Fruit fly (Drosophila melanogaster) whole organism, embryonic: ENCODE results near the gene Txl.

ENCODE experiments used
- CG10654 ChIP-seq: fragments of 200-800 bp; sonication (Bioruptor generic); optimal IDR thresholded peaks from 2 replicates; lab custom pipeline; 2016; ENCODE audit warnings: missing biosample characterization, missing genetic modification characterization
- CG12219 ChIP-seq: fragments of 200-800 bp; sonication (Bioruptor generic); optimal IDR thresholded peaks from 3 replicates; lab custom pipeline; 2018; ENCODE audit warnings: missing biosample characterization, mild to moderate bottlenecking, missing genetic modification characterization
- CG13424 ChIP-seq: fragments of 200-800 bp; sonication (Bioruptor generic); optimal IDR thresholded peaks from 2 replicates; lab custom pipeline; 2019; ENCODE audit warnings: missing biosample characterization, mild to moderate bottlenecking, missing genetic modification characterization, moderate library complexity
- CG14441 ChIP-seq: fragments of 200-800 bp; sonication (Bioruptor generic); IDR thresholded peaks from 2 replicates; pipeline ENCODE4 v1.3.6; 2022; ENCODE audit warnings: missing biosample characterization, missing genetic modification characterization
- CG14667 ChIP-seq: fragments of 200-800 bp; sonication (Bioruptor generic); IDR thresholded peaks from 2 replicates; pipeline ENCODE4 v1.3.6; 2022; ENCODE audit warnings: missing biosample characterization, missing genetic modification characterization
- CG14860 ChIP-seq: fragments of 200-800 bp; sonication (Bioruptor generic); IDR thresholded peaks from 3 replicates; pipeline ENCODE4 v1.3.6; 2022; ENCODE audit warnings: missing biosample characterization, missing genetic modification characterization; ENCODE audit not compliant: partially characterized antibody
- CG17385 ChIP-seq: fragments of 200-800 bp; sonication (Bioruptor generic); optimal IDR thresholded peaks from 3 replicates; lab custom pipeline; 2018; ENCODE audit warnings: missing biosample characterization, mild to moderate bottlenecking, missing genetic modification characterization
- CG17802 ChIP-seq: fragments of 200-800 bp; sonication (Bioruptor generic); optimal IDR thresholded peaks from 2 replicates; lab custom pipeline; 2018; ENCODE audit warnings: missing biosample characterization, mild to moderate bottlenecking, missing genetic modification characterization, moderate library complexity
- CG18599 ChIP-seq: fragments of 200-800 bp; sonication (Bioruptor generic); optimal IDR thresholded peaks from 3 replicates; lab custom pipeline; 2017; ENCODE audit warnings: missing biosample characterization, missing genetic modification characterization, mild to moderate bottlenecking, moderate library complexity, missing genetic modification reagents
- CG2116 ChIP-seq: fragments of 200-800 bp; sonication (Bioruptor generic); optimal IDR thresholded peaks from 3 replicates; lab custom pipeline; 2018; ENCODE audit warnings: missing biosample characterization, mild to moderate bottlenecking, missing genetic modification characterization
- CG2120 ChIP-seq: fragments of 200-800 bp; sonication (Bioruptor generic); optimal IDR thresholded peaks from 3 replicates; lab custom pipeline; 2016; ENCODE audit warnings: missing biosample characterization, missing genetic modification characterization
- CG2202 ChIP-seq: fragments of 200-800 bp; sonication (Bioruptor generic); optimal IDR thresholded peaks from 2 replicates; lab custom pipeline; 2018; ENCODE audit warnings: missing biosample characterization, mild to moderate bottlenecking, missing genetic modification characterization
- CG3995 ChIP-seq: fragments of 200-800 bp; sonication (Bioruptor generic); optimal IDR thresholded peaks from 3 replicates; lab custom pipeline; 2016; ENCODE audit warnings: missing biosample characterization, missing genetic modification characterization
- CG4820 ChIP-seq: fragments of 200-800 bp; sonication (Bioruptor generic); optimal IDR thresholded peaks from 3 replicates; lab custom pipeline; 2016; ENCODE audit warnings: missing biosample characterization, missing genetic modification characterization
- CG6272 ChIP-seq: fragments of 200-800 bp; sonication (Bioruptor generic); IDR thresholded peaks from 2 replicates; pipeline ENCODE4 v1.3.6; 2022; ENCODE audit warnings: missing biosample characterization, missing genetic modification characterization
- CG7556 ChIP-seq: fragments of 200-800 bp; sonication (Bioruptor generic); optimal IDR thresholded peaks from 2 replicates; lab custom pipeline; 2017; ENCODE audit warnings: missing biosample characterization, mild to moderate bottlenecking, missing genetic modification characterization
- CG8281 ChIP-seq: fragments of 200-800 bp; sonication (Bioruptor generic); optimal IDR thresholded peaks from 2 replicates; lab custom pipeline; 2018; ENCODE audit warnings: missing biosample characterization, mild to moderate bottlenecking, missing genetic modification characterization, moderate library complexity
- Camta ChIP-seq: fragments of 200-800 bp; sonication (Bioruptor generic); optimal IDR thresholded peaks from 2 replicates; lab custom pipeline; 2016; ENCODE audit warnings: missing biosample characterization, missing genetic modification characterization
- Chrac-16 ChIP-seq: fragments of 200-800 bp; sonication (Bioruptor generic); optimal IDR thresholded peaks from 3 replicates; lab custom pipeline; 2016; ENCODE audit warnings: missing biosample characterization, missing genetic modification characterization
- Deaf1 ChIP-seq: fragments of 200-800 bp; optimal IDR thresholded peaks from 3 replicates; lab custom pipeline; 2019; ENCODE audit warnings: missing biosample characterization, mild to moderate bottlenecking, missing genetic modification characterization, moderate library complexity
- E2f1 ChIP-seq: fragments of 200-800 bp; sonication (Bioruptor generic); IDR thresholded peaks from 2 replicates; pipeline ENCODE4 v1.3.6; 2022; ENCODE audit warnings: missing biosample characterization, missing genetic modification characterization
- ERR ChIP-seq: fragments of 200-800 bp; sonication (Bioruptor generic); optimal IDR thresholded peaks from 2 replicates; lab custom pipeline; 2016; ENCODE audit warnings: missing biosample characterization, missing genetic modification characterization
- Hmx ChIP-seq: fragments of 200-800 bp; sonication (Bioruptor generic); optimal IDR thresholded peaks from 2 replicates; lab custom pipeline; 2016; ENCODE audit warnings: missing biosample characterization, missing genetic modification characterization
- Lhr ChIP-seq: fragments of 200-800 bp; sonication (Bioruptor generic); optimal IDR thresholded peaks from 3 replicates; lab custom pipeline; 2017; ENCODE audit warnings: mild to moderate bottlenecking, missing biosample characterization, missing genetic modification reagents, missing genetic modification characterization
- Mrtf ChIP-seq: fragments of 200-800 bp; sonication (Bioruptor generic); IDR thresholded peaks from 3 replicates; pipeline ENCODE4 v1.3.6; 2022; ENCODE audit warnings: missing biosample characterization, missing genetic modification characterization
- NFAT ChIP-seq: fragments of 200-800 bp; sonication (Bioruptor generic); IDR thresholded peaks from 2 replicates; pipeline ENCODE4 v1.3.6; 2022; ENCODE audit warnings: missing biosample characterization, missing genetic modification characterization
- Nf-YC ChIP-seq: fragments of 200-800 bp; optimal IDR thresholded peaks from 3 replicates; lab custom pipeline; 2019; ENCODE audit warnings: missing biosample characterization, mild to moderate bottlenecking, missing genetic modification characterization, moderate library complexity
- Oaz ChIP-seq: fragments of 200-800 bp; sonication (Bioruptor generic); IDR thresholded peaks from 2 replicates; pipeline ENCODE4 v1.3.6; 2022; ENCODE audit warnings: missing biosample characterization, missing genetic modification characterization
- Oli ChIP-seq: fragments of 200-800 bp; sonication (Bioruptor generic); optimal IDR thresholded peaks from 2 replicates; lab custom pipeline; 2018; ENCODE audit warnings: missing biosample characterization, mild to moderate bottlenecking, missing genetic modification characterization, moderate library complexity
- Side ChIP-seq: fragments of 200-800 bp; sonication (Bioruptor generic); optimal IDR thresholded peaks from 2 replicates; lab custom pipeline; 2016; ENCODE audit warnings: missing biosample characterization, missing genetic modification characterization
- Ssrp ChIP-seq: fragments of 200-800 bp; sonication (Bioruptor generic); optimal IDR thresholded peaks from 2 replicates; lab custom pipeline; 2018; ENCODE audit warnings: missing biosample characterization, mild to moderate bottlenecking, missing genetic modification characterization, moderate library complexity
- Trl ChIP-seq, 3 experiments: fragments of >200 bp in 2 of 3; fragments of 200-800 bp in 1 of 3; sonication (Bioruptor generic) in 1 of 3; optimal IDR thresholded peaks; 2 replicates in 1 of 3; 3 replicates in 2 of 3; lab custom pipeline; 2016 to 2017; ENCODE audit warnings: missing biosample characterization in 1 of 3, missing genetic modification characterization in 1 of 3
- ac ChIP-seq: fragments of 200-800 bp; sonication (Bioruptor generic); optimal IDR thresholded peaks from 3 replicates; lab custom pipeline; 2017; ENCODE audit warnings: missing biosample characterization, mild to moderate bottlenecking, missing genetic modification characterization
- ato ChIP-seq: fragments of 200-800 bp; sonication (Bioruptor generic); IDR thresholded peaks from 2 replicates; pipeline ENCODE4 v1.3.6; 2022; ENCODE audit warnings: missing biosample characterization, missing genetic modification characterization; ENCODE audit not compliant: partially characterized antibody
- cad ChIP-seq: fragments of >200 bp; optimal IDR thresholded peaks from 2 replicates; lab custom pipeline; 2017; ENCODE audit warnings: missing biosample characterization, missing genetic modification characterization
- crol ChIP-seq: fragments of 200-800 bp; sonication (Bioruptor generic); IDR thresholded peaks from 2 replicates; pipeline ENCODE4 v1.3.6; 2022; ENCODE audit warnings: missing biosample characterization, missing genetic modification characterization
- dmrt11E ChIP-seq: fragments of 200-800 bp; sonication (Bioruptor generic); optimal IDR thresholded peaks from 3 replicates; lab custom pipeline; 2018; ENCODE audit warnings: missing biosample characterization, mild to moderate bottlenecking, missing genetic modification characterization, moderate library complexity
- fd102C ChIP-seq: fragments of 200-800 bp; sonication (Bioruptor generic); optimal IDR thresholded peaks from 2 replicates; lab custom pipeline; 2018; ENCODE audit warnings: missing biosample characterization, mild to moderate bottlenecking, missing genetic modification characterization, moderate library complexity
- ftz-f1 ChIP-seq: fragments of 200-800 bp; sonication (Bioruptor generic); optimal IDR thresholded peaks from 2 replicates; lab custom pipeline; 2016; ENCODE audit warnings: missing biosample characterization, missing genetic modification characterization
- fu2 ChIP-seq: fragments of 200-800 bp; sonication (Bioruptor generic); optimal IDR thresholded peaks from 2 replicates; lab custom pipeline; 2016; ENCODE audit warnings: missing biosample characterization, missing genetic modification characterization
- gsb ChIP-seq: fragments of 200-800 bp; sonication (Bioruptor generic); IDR thresholded peaks from 2 replicates; pipeline ENCODE4 v1.3.6; 2022; ENCODE audit warnings: missing biosample characterization, missing genetic modification characterization
- hkb ChIP-seq, 2 experiments: fragments of 200-800 bp in 1 of 2; fragments of >200 bp in 1 of 2; sonication (Bioruptor generic) in 1 of 2; IDR thresholded peaks in 1 of 2; optimal IDR thresholded peaks in 1 of 2; 2 replicates each; pipeline versions ENCODE4 v1.3.6 to Lab custom; 2017 to 2022; ENCODE audit warnings: missing biosample characterization in 1 of 2, missing genetic modification characterization in 1 of 2
- knrl ChIP-seq: fragments of 200-800 bp; sonication (Bioruptor generic); IDR thresholded peaks from 3 replicates; pipeline ENCODE4 v1.3.6; 2022; ENCODE audit warnings: missing biosample characterization, missing genetic modification characterization; ENCODE audit not compliant: partially characterized antibody
- lmd ChIP-seq: fragments of 200-800 bp; sonication (Bioruptor generic); IDR thresholded peaks from 2 replicates; pipeline ENCODE4 v1.3.6; 2022; ENCODE audit warnings: missing biosample characterization, missing genetic modification characterization
- peb ChIP-seq: fragments of 200-800 bp; sonication (Bioruptor generic); IDR thresholded peaks from 2 replicates; pipeline ENCODE4 v1.3.6; 2022; ENCODE audit warnings: missing biosample characterization, missing genetic modification characterization
- sc ChIP-seq, 3 experiments: fragments of >200 bp in 2 of 3; fragments of 200-800 bp in 1 of 3; sonication (Bioruptor generic) in 1 of 3; optimal IDR thresholded peaks; 2 replicates in 2 of 3; 3 replicates in 1 of 3; lab custom pipeline; 2017; ENCODE audit warnings: mild to moderate bottlenecking in 1 of 3, missing biosample characterization in 1 of 3, missing genetic modification characterization in 1 of 3, missing genetic modification reagents in 1 of 3
- seq ChIP-seq: fragments of 200-800 bp; sonication (Bioruptor generic); IDR thresholded peaks from 2 replicates; pipeline ENCODE4 v1.3.6; 2022; ENCODE audit warnings: missing biosample characterization, missing genetic modification characterization
- stc ChIP-seq: fragments of 200-800 bp; sonication (Bioruptor generic); IDR thresholded peaks from 2 replicates; pipeline ENCODE4 v1.3.6; 2022; ENCODE audit warnings: missing biosample characterization, missing genetic modification characterization
- tin ChIP-seq: fragments of 200-800 bp; sonication (Bioruptor generic); optimal IDR thresholded peaks from 3 replicates; lab custom pipeline; 2016; ENCODE audit warnings: missing biosample characterization, missing genetic modification characterization

The Txl gene

DNA sequence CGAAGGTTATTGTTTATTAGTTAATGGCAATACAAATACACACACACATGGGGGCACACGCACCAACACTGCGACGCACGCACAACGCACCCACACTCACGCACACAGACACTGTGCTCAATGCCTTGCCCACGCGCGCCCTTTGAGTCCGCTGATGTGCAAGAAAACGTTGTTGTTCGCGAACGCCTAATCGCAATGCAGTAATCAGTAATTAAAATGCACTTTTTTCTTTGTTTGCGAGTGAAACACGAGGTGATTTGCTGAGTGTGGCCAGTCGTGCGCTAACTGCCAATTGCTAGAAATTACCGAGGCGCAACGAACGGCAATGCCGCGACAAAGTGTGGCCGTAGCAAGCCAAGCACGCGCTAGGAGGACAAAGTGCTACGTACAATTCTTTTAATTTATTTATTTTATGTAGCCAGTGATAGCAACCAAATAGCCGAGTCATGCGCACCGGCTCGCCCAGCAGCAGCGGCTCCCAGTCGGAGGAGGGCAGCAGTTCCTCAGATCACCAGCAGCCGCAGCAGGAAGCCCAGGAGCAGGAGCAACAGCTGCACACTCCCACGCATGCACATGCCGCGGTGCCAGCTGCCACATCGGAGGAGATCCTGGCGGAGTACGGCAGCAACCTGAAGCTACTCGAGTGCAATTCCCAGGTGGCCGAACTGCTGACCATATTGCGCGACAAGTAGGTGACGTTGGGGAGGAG lies 45.1 kb downstream of the Txl start, which contains the start of the genes S6k and kri (continued):
- no peak for TF ChIP-seq ato
- TF ChIP-seq crol: no peak
- no peak for TF ChIP-seq CG2120 (GFP tag; lab: Kevin White, UChicago)
- no peak for TF ChIP-seq stc
- no peak for TF ChIP-seq CG14860
- no peak for TF ChIP-seq ac (GFP tag; lab: Kevin White, UChicago)
- TF ChIP-seq Trl (optimal IDR thresholded peaks at IDR 0.05; lab: Kevin White, UChicago): no peak
- TF ChIP-seq Trl (GFP tag; optimal IDR thresholded peaks at IDR 0.05; lab: Kevin White, UChicago): no peak
- TF ChIP-seq Lhr: peak; percentile 40
- peak; percentile 4 for TF ChIP-seq CG7556 (GFP tag; lab: Kevin White, UChicago)
- TF ChIP-seq CG2202 (tag; lab: Kevin White, UChicago): no peak
- TF ChIP-seq CG13424 (tag; lab: Kevin White, UChicago): no peak
- TF ChIP-seq Deaf1 (tag; lab: Kevin White, UChicago): peak; percentile 82
- no peak for TF ChIP-seq CG14441 (GFP tag; lab: Robert Waterston, UW)
- no peak for TF ChIP-seq fu2 (GFP tag; lab: Kevin White, UChicago)
- TF ChIP-seq tin (GFP tag; lab: Kevin White, UChicago): no peak
- TF ChIP-seq Nf-YC (tag; lab: Kevin White, UChicago): peak; percentile 36
- no peak for TF ChIP-seq CG17802 (tag; lab: Kevin White, UChicago)
- TF ChIP-seq CG3995 (GFP tag; lab: Kevin White, UChicago): peak; percentile 44
- TF ChIP-seq CG12219 (GFP tag; lab: Kevin White, UChicago): no peak
- TF ChIP-seq NFAT (GFP tag; lab: Robert Waterston, UW): no peak
- no peak for TF ChIP-seq seq
- peak; percentile 87 for TF ChIP-seq ftz-f1 (GFP tag; lab: Kevin White, UChicago)
- no peak for TF ChIP-seq CG6272 (GFP tag; lab: Robert Waterston, UW)
- no peak for TF ChIP-seq gsb
- TF ChIP-seq Mrtf (GFP tag; lab: Robert Waterston, UW): no peak
- TF ChIP-seq Ssrp (tag; lab: Kevin White, UChicago): no peak
- TF ChIP-seq peb (GFP tag; lab: Robert Waterston, UW): no peak
- no peak for TF ChIP-seq hkb (optimal IDR thresholded peaks at IDR 0.05; lab: Kevin White, UChicago)
- TF ChIP-seq hkb (GFP tag; IDR thresholded peaks at IDR 0.05; lab: Robert Waterston, UW): no peak
- no peak for TF ChIP-seq E2f1 (GFP tag; lab: Robert Waterston, UW)
- peak; percentile 27 for TF ChIP-seq CG2116
- peak; percentile 26; the same call in 1 of the 3 replicates for TF ChIP-seq knrl (GFP tag; lab: Robert Waterston, UW)
- TF ChIP-seq cad: no peak
- TF ChIP-seq Hmx (GFP tag; lab: Kevin White, UChicago): no peak
- TF ChIP-seq Side (GFP tag; lab: Kevin White, UChicago): no peak
- no peak for TF ChIP-seq CG14667 (GFP tag; lab: Robert Waterston, UW)
- no peak for TF ChIP-seq Oli (tag; lab: Kevin White, UChicago)
- no peak for TF ChIP-seq lmd (GFP tag; lab: Robert Waterston, UW)
- no peak for TF ChIP-seq Chrac-16 (GFP tag; lab: Kevin White, UChicago)
- no peak for TF ChIP-seq dmrt11E (tag; lab: Kevin White, UChicago)
- no peak for TF ChIP-seq Oaz (GFP tag; lab: Robert Waterston, UW)
- peak; percentile 28 for TF ChIP-seq CG17385 (GFP tag; lab: Kevin White, UChicago)
- peak; percentile 16 for TF ChIP-seq CG18599 (GFP tag; lab: Kevin White, UChicago)
- TF ChIP-seq Camta (GFP tag; lab: Kevin White, UChicago): peak; percentile 12
- TF ChIP-seq CG8281 (tag; lab: Kevin White, UChicago): no peak
- TF ChIP-seq CG4820 (GFP tag; lab: Kevin White, UChicago): no peak
- no peak for TF ChIP-seq sc (optimal IDR thresholded peaks at IDR 0.05; lab: Kevin White, UChicago)
- no peak for TF ChIP-seq sc (GFP tag; optimal IDR thresholded peaks at IDR 0.05; lab: Kevin White, UChicago)
- no peak for TF ChIP-seq ERR (GFP tag; lab: Kevin White, UChicago)
- no peak for TF ChIP-seq CG10654 (GFP tag; lab: Kevin White, UChicago)
- no peak for TF ChIP-seq fd102C (GFP tag; lab: Kevin White, UChicago)
